Fruit fly (Drosophila melanogaster): ENCODE measurements around the gene Plzf.

- TF ChIP-seq psq (optimal IDR thresholded peaks at IDR 0.05) (no peak), CG8478 (optimal IDR thresholded peaks at IDR 0.05) (no peak)
Observed at dm6 chr2L:12003792-12004210, 44.9 kb downstream of the Plzf start.
